Fruit fly (Drosophila melanogaster): ENCODE data around the gene CheB93a.

The CheB93a gene

DNA sequence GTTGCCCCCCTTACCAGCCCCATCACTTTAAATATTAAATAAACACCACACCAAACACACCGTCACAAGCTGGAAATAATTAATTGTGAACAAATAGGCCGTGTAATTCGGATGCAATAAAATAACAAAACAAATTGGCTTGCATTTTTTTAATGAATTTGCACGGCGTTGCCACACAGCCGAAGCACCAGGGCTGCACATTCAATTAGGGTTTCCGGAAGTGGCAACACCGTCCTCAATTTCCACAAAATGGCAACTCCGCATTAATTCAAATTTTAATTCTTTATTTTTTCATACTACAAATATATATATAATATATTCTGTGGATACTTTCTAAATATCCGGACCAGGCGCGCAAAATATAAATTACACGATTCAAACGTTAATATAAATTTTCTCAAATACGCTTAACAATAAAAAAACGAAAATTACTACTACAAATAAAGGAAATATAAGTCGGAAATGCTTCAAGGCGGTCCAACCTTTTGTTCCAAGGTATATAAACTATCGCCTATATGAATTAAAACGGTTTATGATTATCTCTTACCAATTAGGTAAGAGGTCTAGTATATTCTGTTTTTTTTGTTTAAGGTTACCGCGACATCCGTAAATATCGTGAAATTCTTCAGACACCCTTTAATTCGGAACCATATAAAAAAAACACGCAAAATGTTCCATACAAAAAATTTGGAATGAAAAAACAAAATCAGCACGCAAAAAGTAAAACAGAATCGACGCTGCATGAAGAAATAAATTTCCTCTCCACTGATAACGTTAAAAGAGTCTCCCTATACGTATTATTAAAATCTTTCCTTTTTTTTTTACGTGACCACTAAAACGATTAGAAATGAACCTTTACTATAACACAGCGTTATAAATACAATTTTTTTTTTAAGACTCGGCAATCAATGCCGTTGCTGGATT lies 33.6 kb upstream of the CheB93a start:
- TF ChIP-seq CG15710 (tag; optimal IDR thresholded peaks at IDR 0.05), result peak; percentile 28
- no peak for TF ChIP-seq Ets98B (GFP tag; IDR thresholded peaks at IDR 0.05)
- no peak for TF ChIP-seq CG34367 (tag; optimal IDR thresholded peaks at IDR 0.05)
- TF ChIP-seq rn (GFP tag; IDR thresholded peaks at IDR 0.05), result no peak
- TF ChIP-seq CG4496 (GFP tag; IDR thresholded peaks at IDR 0.05), result peak; percentile 31; the same call in 1 of the 3 replicates
- no peak for TF ChIP-seq CG8301 (tag; optimal IDR thresholded peaks at IDR 0.05)

DNA sequence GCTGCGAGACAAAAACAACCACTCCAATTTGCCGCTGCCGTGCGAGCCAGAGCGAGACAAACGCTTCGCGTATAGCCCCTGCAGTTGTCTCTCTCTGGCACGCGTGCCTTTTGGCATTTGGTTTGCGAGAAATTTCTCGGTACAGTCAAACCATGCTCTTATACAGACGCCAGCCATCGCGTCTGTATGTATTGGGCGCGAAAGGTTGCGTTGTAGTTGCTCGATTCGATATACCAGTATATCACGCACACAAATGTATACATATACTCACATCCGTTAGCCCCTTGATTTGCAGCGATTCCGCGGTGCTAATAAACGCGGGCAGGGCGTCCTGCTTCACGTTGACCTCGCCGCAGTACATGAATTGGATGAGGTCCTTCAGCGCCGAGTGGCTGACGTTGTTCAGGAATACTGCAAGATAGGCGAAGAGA lies 30.9 kb upstream of the CheB93a start:
- TF ChIP-seq Ets98B (GFP tag; IDR thresholded peaks at IDR 0.05) (peak; percentile 86), CG32121 (GFP tag; IDR thresholded peaks at IDR 0.05) (peak; percentile 59), CG15710 (tag; optimal IDR thresholded peaks at IDR 0.05) (peak; percentile 15), CG8159 (tag; optimal IDR thresholded peaks at IDR 0.05) (peak; percentile 15), fd96Ca (GFP tag; IDR thresholded peaks at IDR 0.05) (no peak; the same call in 2 of the 3 replicates), rn (GFP tag; IDR thresholded peaks at IDR 0.05) (no peak), gl (tag; optimal IDR thresholded peaks at IDR 0.05) (no peak), CG10348 (GFP tag; IDR thresholded peaks at IDR 0.05) (no peak), EcR (GFP tag; optimal IDR thresholded peaks at IDR 0.05) (peak; percentile 62), CG12605 (GFP tag; IDR thresholded peaks at IDR 0.05) (peak; percentile 65), D1 (tag; optimal IDR thresholded peaks at IDR 0.05) (no peak), CG4496 (GFP tag; IDR thresholded peaks at IDR 0.05) (peak; percentile 80; the same call in 2 of the 3 replicates), Snoo (tag; optimal IDR thresholded peaks at IDR 0.05) (peak; percentile 62)

DNA sequence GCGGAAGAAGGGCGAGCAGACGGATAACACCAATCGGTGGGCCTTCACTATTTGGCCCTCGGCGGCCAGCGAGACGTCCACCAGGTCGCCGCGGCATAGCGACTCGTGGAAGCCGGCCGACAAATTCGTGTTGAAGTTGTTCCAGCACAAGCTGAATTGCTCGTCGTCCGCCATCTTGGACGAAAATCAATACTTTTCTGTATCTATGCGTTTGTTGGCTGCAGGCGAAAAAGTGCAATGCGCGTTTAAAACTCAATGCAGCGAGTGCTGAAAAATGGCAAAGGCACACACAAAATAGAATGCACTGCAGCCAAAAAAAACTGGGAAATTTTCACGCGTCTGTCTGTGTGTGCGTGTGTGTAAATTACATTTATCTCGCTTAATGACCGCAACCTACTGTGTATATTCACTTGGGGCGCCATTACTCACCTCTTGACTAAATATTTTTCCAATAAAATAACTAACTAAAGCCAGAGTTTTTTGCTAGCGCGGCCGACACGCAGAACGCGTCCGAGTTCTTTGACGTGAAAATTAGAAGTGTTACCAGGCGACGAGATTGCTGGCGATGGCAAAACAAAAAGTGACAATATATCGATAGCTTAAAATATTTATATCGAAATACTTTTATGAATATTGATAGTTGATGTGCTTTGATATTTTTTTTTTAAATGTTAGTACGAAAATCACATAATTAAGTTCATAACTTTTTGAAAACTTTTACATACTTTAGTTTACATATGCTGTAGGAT lies 30.2 kb upstream of the CheB93a start:
- 0 out of 2 replicates have a peak, but pooled peaks have one; percentile 34 for TF ChIP-seq Ets98B (GFP tag; IDR thresholded peaks at IDR 0.05)
- no peak for TF ChIP-seq CG32121 (GFP tag; IDR thresholded peaks at IDR 0.05)
- no peak for TF ChIP-seq CG14655 (GFP tag; optimal IDR thresholded peaks at IDR 0.05)
- peak; percentile 34 for TF ChIP-seq CG12605 (GFP tag; IDR thresholded peaks at IDR 0.05)
- TF ChIP-seq gl (tag; optimal IDR thresholded peaks at IDR 0.05), result no peak
- peak; percentile 12 for TF ChIP-seq EcR (GFP tag; optimal IDR thresholded peaks at IDR 0.05)
- no peak for TF ChIP-seq CG10348 (GFP tag; IDR thresholded peaks at IDR 0.05)
- TF ChIP-seq CG4496 (GFP tag; IDR thresholded peaks at IDR 0.05), result no peak
- no peak for TF ChIP-seq rn (GFP tag; IDR thresholded peaks at IDR 0.05)
- peak; percentile 6 for TF ChIP-seq Snoo (tag; optimal IDR thresholded peaks at IDR 0.05)
- TF ChIP-seq CG9948 (tag; optimal IDR thresholded peaks at IDR 0.05), result no peak
- TF ChIP-seq Pif1B (GFP tag; optimal IDR thresholded peaks at IDR 0.05), result no peak
- TF ChIP-seq CG34367 (tag; optimal IDR thresholded peaks at IDR 0.05), result no peak
- TF ChIP-seq CG15710 (tag; optimal IDR thresholded peaks at IDR 0.05), result peak; percentile 13
- no peak for TF ChIP-seq D1 (tag; optimal IDR thresholded peaks at IDR 0.05)
- TF ChIP-seq CG8159 (tag; optimal IDR thresholded peaks at IDR 0.05), result no peak
- no peak for TF ChIP-seq fd96Ca (GFP tag; IDR thresholded peaks at IDR 0.05)
- no peak for TF ChIP-seq CG13204 (GFP tag; optimal IDR thresholded peaks at IDR 0.05)
- TF ChIP-seq Pif1A (GFP tag; optimal IDR thresholded peaks at IDR 0.05), result no peak
- TF ChIP-seq CG17806 (tag; optimal IDR thresholded peaks at IDR 0.05), result no peak
- TF ChIP-seq CG8301 (tag; optimal IDR thresholded peaks at IDR 0.05), result no peak

DNA sequence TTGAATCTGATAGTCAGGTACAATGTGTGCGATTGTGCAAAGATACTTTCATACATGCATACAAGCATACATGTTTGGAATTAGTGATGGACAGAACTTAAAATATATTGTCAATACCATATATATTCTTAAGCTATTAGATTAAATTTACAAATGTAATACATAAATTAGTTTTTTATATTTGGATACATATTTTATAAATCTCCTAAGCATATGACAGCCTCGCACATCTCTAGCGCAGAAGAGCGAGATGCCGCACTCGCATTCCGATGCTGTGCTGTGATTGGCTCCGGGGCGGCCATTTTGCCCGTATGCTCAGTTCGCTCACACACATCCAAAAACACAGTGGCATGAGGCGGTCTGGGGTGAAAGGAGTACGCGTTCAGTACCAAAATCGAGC lies 28.6 kb upstream of the CheB93a start, which contains the start of gene tin:
Gene tin (plus strand): TSS at position 383 of the 400 bp plus-strand sequence.
- peak; percentile 93 for TF ChIP-seq CG34367 (tag; optimal IDR thresholded peaks at IDR 0.05)
- peak; percentile 96 for TF ChIP-seq Pif1B (GFP tag; optimal IDR thresholded peaks at IDR 0.05)
- peak; percentile 94 for TF ChIP-seq CG15710 (tag; optimal IDR thresholded peaks at IDR 0.05)
- TF ChIP-seq gl (tag; optimal IDR thresholded peaks at IDR 0.05), result peak; percentile 83
- TF ChIP-seq D1 (tag; optimal IDR thresholded peaks at IDR 0.05), result peak; percentile 88
- TF ChIP-seq fd96Ca (GFP tag; IDR thresholded peaks at IDR 0.05), result peak; percentile 96; the same call in 2 of the 3 replicates
- TF ChIP-seq EcR (GFP tag; optimal IDR thresholded peaks at IDR 0.05), result no peak
- TF ChIP-seq CG4496 (GFP tag; IDR thresholded peaks at IDR 0.05), result peak; percentile 98
- peak; percentile 89 for TF ChIP-seq CG9948 (tag; optimal IDR thresholded peaks at IDR 0.05)
- peak; percentile 97 for TF ChIP-seq CG12605 (GFP tag; IDR thresholded peaks at IDR 0.05)
- peak; percentile 95 for TF ChIP-seq CG14655 (GFP tag; optimal IDR thresholded peaks at IDR 0.05)
- peak; percentile 94 for TF ChIP-seq Snoo (tag; optimal IDR thresholded peaks at IDR 0.05)
- TF ChIP-seq Pif1A (GFP tag; optimal IDR thresholded peaks at IDR 0.05), result peak; percentile 91
- TF ChIP-seq CG17806 (tag; optimal IDR thresholded peaks at IDR 0.05), result peak; percentile 92
- TF ChIP-seq Ets98B (GFP tag; IDR thresholded peaks at IDR 0.05), result peak; percentile 98
- peak; percentile 91 for TF ChIP-seq CG8159 (tag; optimal IDR thresholded peaks at IDR 0.05)
- peak; percentile 40; the same call in 1 of the 2 replicates for TF ChIP-seq CG10348 (GFP tag; IDR thresholded peaks at IDR 0.05)
- TF ChIP-seq rn (GFP tag; IDR thresholded peaks at IDR 0.05), result peak; percentile 85
- TF ChIP-seq CG32121 (GFP tag; IDR thresholded peaks at IDR 0.05), result peak; percentile 96
- peak; percentile 77 for TF ChIP-seq CG13204 (GFP tag; optimal IDR thresholded peaks at IDR 0.05)
- TF ChIP-seq CG8301 (tag; optimal IDR thresholded peaks at IDR 0.05), result peak; percentile 94

DNA sequence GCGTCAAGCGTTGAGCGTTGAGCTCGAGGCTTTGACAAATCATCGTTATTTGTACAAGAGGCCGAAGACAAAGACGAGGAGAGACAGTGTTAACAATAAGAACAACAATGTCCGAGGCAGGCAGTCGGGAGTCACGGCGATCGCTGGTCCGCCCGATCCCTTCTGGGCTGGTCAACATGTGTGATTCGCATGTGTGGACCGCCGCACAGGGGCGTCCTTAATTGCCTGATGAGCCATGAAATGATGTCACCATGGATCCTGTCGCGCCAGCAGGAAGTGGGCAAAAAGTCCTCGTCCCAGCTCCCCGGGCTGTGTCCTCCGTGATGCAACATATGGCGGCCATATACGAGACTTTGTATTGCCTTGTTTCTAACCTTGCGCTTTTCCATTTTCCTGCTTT lies 27.3 kb upstream of the CheB93a start:
- no peak for TF ChIP-seq rn (GFP tag; IDR thresholded peaks at IDR 0.05)
- no peak for TF ChIP-seq CG8159 (tag; optimal IDR thresholded peaks at IDR 0.05)
- no peak for TF ChIP-seq CG9948 (tag; optimal IDR thresholded peaks at IDR 0.05)
- no peak for TF ChIP-seq CG12605 (GFP tag; IDR thresholded peaks at IDR 0.05)
- no peak for TF ChIP-seq CG13204 (GFP tag; optimal IDR thresholded peaks at IDR 0.05)
